Fruit fly (Drosophila melanogaster) whole organism, pupa: Measurements from ENCODE around the gene CG10479.

Experiments used
- CG14655 ChIP-seq: fragments of 200-800 bp; sonication (Bioruptor generic); optimal IDR thresholded peaks from 3 replicates; lab custom pipeline; 2017; ENCODE audit warnings: mild to moderate bottlenecking, missing biosample characterization, missing genetic modification reagents, missing genetic modification characterization
- CG8301 ChIP-seq: fragments of 200-800 bp; sonication (Bioruptor generic); optimal IDR thresholded peaks from 2 replicates; lab custom pipeline; 2018; ENCODE audit warnings: missing biosample characterization, mild to moderate bottlenecking, missing genetic modification characterization
- EcR ChIP-seq: fragments of 200-800 bp; sonication (Bioruptor generic); optimal IDR thresholded peaks from 3 replicates; lab custom pipeline; 2019; ENCODE audit warnings: missing biosample characterization, missing genetic modification characterization, mild to moderate bottlenecking, moderate library complexity, missing genetic modification reagents

dm6 chr3L:5980552-5981351 is 4.9 kb upstream of the CG10479 start:
- no peak for TF ChIP-seq EcR (GFP tag; lab: Kevin White, UChicago)
- no peak for TF ChIP-seq CG8301 (tag; lab: Kevin White, UChicago)
- TF ChIP-seq CG14655 (GFP tag; lab: Kevin White, UChicago) = no peak
